Worm (Caenorhabditis elegans) whole organism, late embryonic: ENCODE data around the gene grl-21.

Experiments
- ceh-45 ChIP-seq: fragments of 200-800 bp; sonication (Bioruptor generic); IDR thresholded peaks from 2 replicates; pipeline ENCODE4 v1.3.6; 2022; ENCODE audit warnings: missing genetic modification reagents, missing genetic modification characterization, missing compliant biosample characterization
- nhr-11 ChIP-seq: fragments of 150-350 bp; optimal IDR thresholded peaks from 2 replicates; lab custom pipeline; 2014; ENCODE audit warnings: missing biosample characterization, missing genetic modification characterization
- unc-42 ChIP-seq: sonication (generic microtip); optimal IDR thresholded peaks from 2 replicates; lab custom pipeline; 2016; ENCODE audit warnings: missing genotype, missing genetic modification characterization, missing compliant biosample characterization

ce11 chrIV:10738328-10738727 lies 1.1 kb downstream of the grl-21 start, which contains the start of gene ssp-34:
- TF ChIP-seq unc-42 (tag; lab: Kevin White, UChicago) (no peak), nhr-11 (tag; lab: Kevin White, UChicago) (no peak), ceh-45 (no peak)
